Fruit fly (Drosophila melanogaster) whole organism, embryonic: ENCODE data around the gene Cap-D3.
A peak's percentile ranks its signal among the peaks of the same experiment; 100 is the strongest.

Source experiments
- Awh ChIP-seq: fragments of 200-800 bp; sonication (Bioruptor generic); IDR thresholded peaks from 2 replicates; pipeline ENCODE4, ENCODE4 v1.3.6; 2022; ENCODE audit warnings: missing biosample characterization, missing genetic modification characterization
- B-H1 ChIP-seq: fragments of 200-800 bp; sonication (Bioruptor generic); IDR thresholded peaks from 3 replicates; pipeline ENCODE4 v1.3.6; 2022; ENCODE audit warnings: missing biosample characterization, missing genetic modification characterization
- B-H2 ChIP-seq: fragments of 200-800 bp; sonication (Bioruptor generic); optimal IDR thresholded peaks from 2 replicates; lab custom pipeline; 2018; ENCODE audit warnings: missing biosample characterization, mild to moderate bottlenecking, missing genetic modification characterization
- CG10267 ChIP-seq: fragments of 200-800 bp; sonication (Bioruptor generic); optimal IDR thresholded peaks from 2 replicates; lab custom pipeline; 2018; ENCODE audit warnings: missing biosample characterization, mild to moderate bottlenecking, missing genetic modification characterization, moderate library complexity
- CG10462 ChIP-seq: fragments of 200-800 bp; sonication (Bioruptor generic); optimal IDR thresholded peaks from 2 replicates; lab custom pipeline; 2016; ENCODE audit warnings: missing biosample characterization, missing genetic modification characterization
- CG11456 ChIP-seq: fragments of 200-800 bp; sonication (Bioruptor generic); IDR thresholded peaks from 3 replicates; pipeline ENCODE4 v1.3.6; 2022; ENCODE audit warnings: missing biosample characterization, missing genetic modification characterization
- CG12236 ChIP-seq: fragments of 200-800 bp; sonication (Bioruptor generic); optimal IDR thresholded peaks from 2 replicates; lab custom pipeline; 2016; ENCODE audit warnings: missing biosample characterization, missing genetic modification characterization
- CG13894 ChIP-seq: fragments of 200-800 bp; sonication (Bioruptor generic); optimal IDR thresholded peaks from 3 replicates; lab custom pipeline; 2018; ENCODE audit warnings: missing biosample characterization, mild to moderate bottlenecking, missing genetic modification characterization, moderate library complexity
- CG14710 ChIP-seq: fragments of 200-800 bp; sonication (Bioruptor generic); optimal IDR thresholded peaks from 3 replicates; lab custom pipeline; 2019; ENCODE audit warnings: missing biosample characterization, mild to moderate bottlenecking, missing genetic modification characterization, moderate library complexity
- CG15269 ChIP-seq: fragments of 200-800 bp; sonication (Bioruptor generic); optimal IDR thresholded peaks from 2 replicates; lab custom pipeline; 2018; ENCODE audit warnings: missing biosample characterization, mild to moderate bottlenecking, missing genetic modification characterization, moderate library complexity
- CG1529 ChIP-seq: fragments of 200-800 bp; sonication (Bioruptor generic); optimal IDR thresholded peaks from 3 replicates; lab custom pipeline; 2018; ENCODE audit warnings: missing biosample characterization, missing genetic modification characterization
- CG15696 ChIP-seq: fragments of 200-800 bp; sonication (Bioruptor generic); optimal IDR thresholded peaks from 2 replicates; lab custom pipeline; 2019; ENCODE audit warnings: missing biosample characterization, mild to moderate bottlenecking, missing genetic modification characterization, moderate library complexity
- CG17912 ChIP-seq: fragments of 200-800 bp; sonication (Bioruptor generic); optimal IDR thresholded peaks from 2 replicates; lab custom pipeline; 2018; ENCODE audit warnings: missing biosample characterization, mild to moderate bottlenecking, missing genetic modification characterization
- CG1832 ChIP-seq: fragments of 200-800 bp; sonication (Bioruptor generic); optimal IDR thresholded peaks from 2 replicates; lab custom pipeline; 2017; ENCODE audit warnings: missing biosample characterization, mild to moderate bottlenecking, missing genetic modification characterization, inconsistent platforms
- CG18476 ChIP-seq: fragments of 200-800 bp; sonication (Bioruptor generic); optimal IDR thresholded peaks from 2 replicates; lab custom pipeline; 2016; ENCODE audit warnings: missing biosample characterization, mild to moderate bottlenecking, missing genetic modification characterization
- CG30431 ChIP-seq: fragments of 200-800 bp; sonication (Bioruptor generic); optimal IDR thresholded peaks from 2 replicates; lab custom pipeline; 2017; ENCODE audit warnings: missing biosample characterization, missing genetic modification characterization
- CG33557 ChIP-seq: fragments of 200-800 bp; sonication (Bioruptor generic); optimal IDR thresholded peaks from 2 replicates; lab custom pipeline; 2019; ENCODE audit warnings: missing biosample characterization, mild to moderate bottlenecking, missing genetic modification characterization, moderate library complexity
- CG4282 ChIP-seq: fragments of 200-800 bp; sonication (Bioruptor generic); optimal IDR thresholded peaks from 2 replicates; lab custom pipeline; 2016; ENCODE audit warnings: missing biosample characterization, missing genetic modification characterization
- CG4328 ChIP-seq: fragments of 200-800 bp; sonication (Bioruptor generic); optimal IDR thresholded peaks from 3 replicates; lab custom pipeline; 2017; ENCODE audit warnings: missing biosample characterization, missing genetic modification reagents, missing genetic modification characterization
- CG6765 ChIP-seq: fragments of 200-800 bp; sonication (Bioruptor generic); optimal IDR thresholded peaks from 3 replicates; lab custom pipeline; 2017; ENCODE audit warnings: missing biosample characterization, mild to moderate bottlenecking, missing genetic modification characterization
- CG8944 ChIP-seq: fragments of 200-800 bp; sonication (Bioruptor generic); optimal IDR thresholded peaks from 3 replicates; lab custom pipeline; 2016; ENCODE audit warnings: missing biosample characterization, missing genetic modification characterization
- CG9817 ChIP-seq: fragments of 200-800 bp; sonication (Bioruptor generic); optimal IDR thresholded peaks from 2 replicates; lab custom pipeline; 2018; ENCODE audit warnings: missing biosample characterization, mild to moderate bottlenecking, missing genetic modification characterization, moderate library complexity
- Dip3 ChIP-seq: fragments of 200-800 bp; sonication (Bioruptor generic); optimal IDR thresholded peaks from 3 replicates; lab custom pipeline; 2016; ENCODE audit warnings: missing biosample characterization, missing genetic modification characterization
- ERR ChIP-seq: fragments of 200-800 bp; sonication (Bioruptor generic); optimal IDR thresholded peaks from 2 replicates; lab custom pipeline; 2016; ENCODE audit warnings: missing biosample characterization, missing genetic modification characterization
- Ets65A ChIP-seq: fragments of 200-800 bp; sonication (Bioruptor generic); peaks from one replicate; lab custom pipeline; 2016; ENCODE audit warnings: missing biosample characterization, missing genetic modification characterization
- HLH4C ChIP-seq: fragments of 200-800 bp; sonication (Bioruptor generic); IDR thresholded peaks from 3 replicates; pipeline ENCODE4 v1.3.6; 2022; ENCODE audit warnings: missing biosample characterization, missing genetic modification characterization; ENCODE audit not compliant: partially characterized antibody
- Lhr ChIP-seq: fragments of 200-800 bp; sonication (Bioruptor generic); optimal IDR thresholded peaks from 3 replicates; lab custom pipeline; 2017; ENCODE audit warnings: mild to moderate bottlenecking, missing biosample characterization, missing genetic modification reagents, missing genetic modification characterization
- Myb ChIP-seq: fragments of 200-800 bp; sonication (Bioruptor generic); optimal IDR thresholded peaks from 2 replicates; lab custom pipeline; 2016; ENCODE audit warnings: missing biosample characterization, missing genetic modification characterization
- NfI ChIP-seq: fragments of 200-800 bp; sonication (Bioruptor generic); optimal IDR thresholded peaks from 3 replicates; lab custom pipeline; 2018; ENCODE audit warnings: missing biosample characterization, mild to moderate bottlenecking, missing genetic modification characterization, moderate library complexity
- Sox100B ChIP-seq: fragments of 200-800 bp; sonication (Bioruptor generic); optimal IDR thresholded peaks from 3 replicates; lab custom pipeline; 2018; ENCODE audit warnings: missing biosample characterization, mild to moderate bottlenecking, missing genetic modification characterization
- abd-A ChIP-seq: fragments of 200-800 bp; sonication (Bioruptor generic); optimal IDR thresholded peaks from 3 replicates; lab custom pipeline; 2019; ENCODE audit warnings: missing biosample characterization, mild to moderate bottlenecking, missing genetic modification characterization, moderate library complexity
- dati ChIP-seq: fragments of 200-800 bp; sonication (Bioruptor generic); IDR thresholded peaks from 2 replicates; pipeline ENCODE4 v1.3.6; 2022; ENCODE audit warnings: missing biosample characterization, missing genetic modification characterization
- dpn ChIP-seq, 2 experiments: fragments of 200-800 bp; sonication (Bioruptor generic); optimal IDR thresholded peaks; 3 replicates each; lab custom pipeline; 2016; ENCODE audit warnings: missing biosample characterization in 2 of 2, missing genetic modification characterization in 2 of 2
- fd3F ChIP-seq: fragments of 200-800 bp; sonication (Bioruptor generic); optimal IDR thresholded peaks from 2 replicates; lab custom pipeline; 2018; ENCODE audit warnings: missing biosample characterization, mild to moderate bottlenecking, missing genetic modification characterization, moderate library complexity
- fd96Cb ChIP-seq: fragments of 200-800 bp; sonication (Bioruptor generic); optimal IDR thresholded peaks from 2 replicates; lab custom pipeline; 2018; ENCODE audit warnings: missing biosample characterization, mild to moderate bottlenecking, missing genetic modification characterization, moderate library complexity
- ham ChIP-seq: fragments of 200-800 bp; sonication (Bioruptor generic); IDR thresholded peaks from 2 replicates; pipeline ENCODE4 v1.3.6; 2022; ENCODE audit warnings: missing biosample characterization, missing genetic modification characterization
- ken ChIP-seq: fragments of 200-800 bp; sonication (Bioruptor generic); IDR thresholded peaks from 3 replicates; pipeline ENCODE4 v1.3.6; 2022; ENCODE audit warnings: missing biosample characterization, missing genetic modification characterization
- lbe ChIP-seq: fragments of 200-800 bp; sonication (Bioruptor generic); optimal IDR thresholded peaks from 2 replicates; lab custom pipeline; 2016; ENCODE audit warnings: missing biosample characterization, mild to moderate bottlenecking, missing genetic modification characterization
- nerfin-2 ChIP-seq: fragments of 200-800 bp; sonication (Bioruptor generic); IDR thresholded peaks from 2 replicates; pipeline ENCODE4 v1.3.6; 2022; ENCODE audit warnings: missing biosample characterization, missing genetic modification characterization; ENCODE audit not compliant: partially characterized antibody
- oc ChIP-seq: fragments of 200-800 bp; sonication (Bioruptor generic); optimal IDR thresholded peaks from 2 replicates; lab custom pipeline; 2018; ENCODE audit warnings: missing biosample characterization, mild to moderate bottlenecking, missing genetic modification characterization, moderate library complexity
- otp ChIP-seq: fragments of 200-800 bp; sonication (Bioruptor generic); IDR thresholded peaks from 3 replicates; pipeline ENCODE4, ENCODE4 v1.3.6; 2022; ENCODE audit warnings: missing biosample characterization, missing genetic modification characterization
- pita ChIP-seq: fragments of 200-800 bp; sonication (Bioruptor generic); optimal IDR thresholded peaks from 2 replicates; lab custom pipeline; 2017; ENCODE audit warnings: missing biosample characterization, mild to moderate bottlenecking, missing genetic modification characterization
- slou ChIP-seq: fragments of 200-800 bp; sonication (Bioruptor generic); optimal IDR thresholded peaks from 3 replicates; lab custom pipeline; 2016; ENCODE audit warnings: missing biosample characterization, missing genetic modification characterization
- sug ChIP-seq: fragments of 200-800 bp; optimal IDR thresholded peaks from 2 replicates; lab custom pipeline; 2019; ENCODE audit warnings: missing biosample characterization, mild to moderate bottlenecking, missing genetic modification characterization, moderate library complexity

Cap-D3 gene

DNA sequence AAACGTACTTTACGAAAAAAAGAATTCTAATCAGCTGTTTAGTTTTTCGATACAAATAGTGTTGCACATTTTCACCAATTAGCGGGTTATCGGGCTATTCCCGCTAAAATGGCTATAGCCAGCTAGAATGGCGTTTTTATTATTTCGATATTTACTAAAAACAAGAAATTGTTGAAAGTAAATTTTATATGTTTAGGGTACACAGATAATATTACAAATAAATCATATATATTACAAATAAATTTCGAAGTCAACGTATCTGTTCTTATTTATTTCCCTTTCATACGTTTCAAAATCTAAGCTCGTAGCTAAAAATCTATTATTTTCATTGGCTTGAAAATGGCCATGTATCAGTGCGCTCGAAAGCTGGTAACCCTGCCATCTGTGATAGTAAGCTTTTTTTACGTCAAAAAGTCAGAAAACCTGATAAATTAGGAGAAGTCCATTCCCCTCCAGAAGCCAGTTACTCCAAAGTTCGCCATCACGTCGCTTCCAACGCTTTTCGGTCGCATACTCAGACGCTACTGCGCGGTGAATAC, 5.8 kb upstream of the Cap-D3 start, which contains the start of the genes CG7382 and cl (continued):
- peak; percentile 16 for TF ChIP-seq CG18476 (GFP tag; lab: Kevin White, UChicago)
- no peak for TF ChIP-seq ken
- TF ChIP-seq B-H1 (GFP tag; lab: Robert Waterston, UW): no peak
- no peak for TF ChIP-seq CG6765 (GFP tag; lab: Kevin White, UChicago)
- no peak for TF ChIP-seq abd-A (tag; lab: Kevin White, UChicago)
- no peak for TF ChIP-seq CG11456 (GFP tag; lab: Robert Waterston, UW)
- TF ChIP-seq Ets65A (GFP tag; lab: Kevin White, UChicago): peak; percentile 91
- no peak for TF ChIP-seq Awh (GFP tag; lab: Robert Waterston, UW)
- peak; percentile 64 for TF ChIP-seq CG10267 (tag; lab: Kevin White, UChicago)
- TF ChIP-seq sug (tag; lab: Kevin White, UChicago): peak; percentile 81
- no peak for TF ChIP-seq ham (GFP tag; lab: Robert Waterston, UW)
- TF ChIP-seq otp: no peak
- no peak for TF ChIP-seq CG33557 (GFP tag; lab: Kevin White, UChicago)
- TF ChIP-seq pita (GFP tag; lab: Kevin White, UChicago): no peak
- no peak for TF ChIP-seq ERR
- TF ChIP-seq CG30431 (GFP tag; lab: Kevin White, UChicago): no peak
- TF ChIP-seq CG10462 (GFP tag; lab: Kevin White, UChicago): no peak
- TF ChIP-seq CG9817 (tag; lab: Kevin White, UChicago): peak; percentile 34
- peak; percentile 28 for TF ChIP-seq B-H2 (GFP tag; lab: Kevin White, UChicago)
- TF ChIP-seq Sox100B: peak; percentile 36
- no peak for TF ChIP-seq CG8944 (GFP tag; lab: Kevin White, UChicago)
- TF ChIP-seq fd96Cb (tag; lab: Kevin White, UChicago): peak; percentile 11
- TF ChIP-seq CG13894: peak; percentile 41
- TF ChIP-seq oc: no peak
- peak in 1 of 2 experiments; percentile 57 for TF ChIP-seq dpn (GFP tag; optimal IDR thresholded peaks at IDR 0.05; lab: Kevin White, UChicago)
- peak; percentile 11 for TF ChIP-seq fd3F (GFP tag; lab: Kevin White, UChicago)
- TF ChIP-seq Lhr: no peak
- peak; percentile 10 for TF ChIP-seq Myb (GFP tag; lab: Kevin White, UChicago)
- no peak for TF ChIP-seq HLH4C
- no peak for TF ChIP-seq CG17912 (GFP tag; lab: Kevin White, UChicago)
- no peak for TF ChIP-seq nerfin-2 (GFP tag; lab: Robert Waterston, UW)
- peak; percentile 43 for TF ChIP-seq NfI (GFP tag; lab: Kevin White, UChicago)
- no peak for TF ChIP-seq CG1529
- peak; percentile 18 for TF ChIP-seq CG4328 (GFP tag; lab: Kevin White, UChicago)
- peak; percentile 35 for TF ChIP-seq CG15269 (tag; lab: Kevin White, UChicago)
- TF ChIP-seq CG4282: no peak
- no peak for TF ChIP-seq CG1832
- TF ChIP-seq lbe: no peak
- TF ChIP-seq slou (GFP tag; lab: Kevin White, UChicago): peak; percentile 23
- TF ChIP-seq CG14710 (tag; lab: Kevin White, UChicago): peak; percentile 84
- no peak for TF ChIP-seq CG12236 (GFP tag; lab: Kevin White, UChicago)
- no peak for TF ChIP-seq Dip3 (GFP tag; lab: Kevin White, UChicago)
- peak; percentile 33 for TF ChIP-seq CG15696 (tag; lab: Kevin White, UChicago)
- TF ChIP-seq dati (GFP tag; lab: Robert Waterston, UW): no peak
